Fruit fly (Drosophila melanogaster): ENCODE measurements around the gene ry.

dm6 chr3R:13068022-13068421 lies 35.7 kb downstream of the ry start:
- TF ChIP-seq CG14711 (tag; optimal IDR thresholded peaks at IDR 0.05) (peak; percentile 40), CG33017 (tag; optimal IDR thresholded peaks at IDR 0.05) (no peak), kay (GFP tag; ENCODE audit: borderline replicate concordance) (peak; percentile 74), Clk (GFP tag; optimal IDR thresholded peaks at IDR 0.05) (no peak), ovo (GFP tag; optimal IDR thresholded peaks at IDR 0.05) (no peak), CG5204 (GFP tag; optimal IDR thresholded peaks at IDR 0.05) (no peak), Mnt (GFP tag; optimal IDR thresholded peaks at IDR 0.05) (no peak), cnc (optimal IDR thresholded peaks at IDR 0.05) (no peak), Hr96 (GFP tag; optimal IDR thresholded peaks at IDR 0.05) (no peak), Crg-1 (GFP tag; optimal IDR thresholded peaks at IDR 0.05) (no peak), cic (GFP tag; optimal IDR thresholded peaks at IDR 0.05) (no peak), CG7101 (tag; optimal IDR thresholded peaks at IDR 0.05) (peak; percentile 62), tj (GFP tag; optimal IDR thresholded peaks at IDR 0.05) (no peak)

All from whole organism, adult.